Worm (Caenorhabditis elegans): ENCODE results near the gene F43E2.6.
A peak's percentile ranks its signal among the peaks of the same experiment; 100 is the strongest.
"Not testable (repeated sequence)": the region's sequence is repeated elsewhere in the genome, so short reads cannot be mapped to it uniquely, and the experiment has no call there.

The F43E2.6 gene

ce11 chrII:7381142-7381611 lies 12.5 kb upstream of the F43E2.6 start, which contains the start of gene C07D10.5:
Gene C07D10.5, plus strand, starts transcription at chrII:7381561.
- no peak for TF ChIP-seq cog-1 (tag; optimal IDR thresholded peaks at IDR 0.05)

ce11 chrII:7379021-7379420 lies 10.4 kb upstream of the F43E2.6 start, which contains the start of gene C07D10.6:
Gene C07D10.6, plus strand, starts transcription at chrII:7379321.
- no peak for TF ChIP-seq ztf-29 (GFP tag; IDR thresholded peaks at IDR 0.05)
- TF ChIP-seq klf-2 (GFP tag; conservative IDR thresholded peaks at IDR 0.05): no peak
- TF ChIP-seq flt-1 (GFP tag; IDR thresholded peaks at IDR 0.05): no peak
- no peak for TF ChIP-seq cog-1 (tag; optimal IDR thresholded peaks at IDR 0.05)
- TF ChIP-seq ztf-23 (GFP tag; IDR thresholded peaks at IDR 0.05): no peak
- no peak for TF ChIP-seq T22C8.4 (GFP tag; IDR thresholded peaks at IDR 0.05)
- TF ChIP-seq tab-1 (GFP tag; IDR thresholded peaks at IDR 0.05): no peak
- TF ChIP-seq ref-1 (GFP tag; conservative IDR thresholded peaks at IDR 0.05): no peak
- TF ChIP-seq med-1 (GFP tag; optimal IDR thresholded peaks at IDR 0.05; ENCODE audit: insufficient read depth): no peak

- no peak for TF ChIP-seq ztf-29 (GFP tag; IDR thresholded peaks at IDR 0.05)
- TF ChIP-seq cog-1 (tag; optimal IDR thresholded peaks at IDR 0.05): no peak
- TF ChIP-seq ref-1 (GFP tag; conservative IDR thresholded peaks at IDR 0.05): no peak
- TF ChIP-seq flt-1 (GFP tag; IDR thresholded peaks at IDR 0.05): no peak
- no peak for TF ChIP-seq tab-1 (GFP tag; IDR thresholded peaks at IDR 0.05)
- no peak for TF ChIP-seq T22C8.4 (GFP tag; IDR thresholded peaks at IDR 0.05)
- TF ChIP-seq med-1 (GFP tag; optimal IDR thresholded peaks at IDR 0.05; ENCODE audit: insufficient read depth): no peak
- no peak for TF ChIP-seq ztf-23 (GFP tag; IDR thresholded peaks at IDR 0.05)
- no peak for TF ChIP-seq klf-2 (GFP tag; conservative IDR thresholded peaks at IDR 0.05)
Observed at ce11 chrII:7374980-7375379, 6.3 kb upstream of the F43E2.6 start, which contains the start of gene F43E2.1. Gene F43E2.1, plus strand, starts transcription at chrII:7375280.

ce11 chrII:7374143-7374542 lies 5.5 kb upstream of the F43E2.6 start, which contains the start of the genes mtch-1 and rpb-4:
Gene mtch-1, minus strand, starts transcription at chrII:7374166.
Gene rpb-4, plus strand, starts transcription at chrII:7374495.
- TF ChIP-seq med-1 (GFP tag; optimal IDR thresholded peaks at IDR 0.05; ENCODE audit: insufficient read depth) (peak; percentile 11), ztf-29 (GFP tag; IDR thresholded peaks at IDR 0.05) (no peak)

ce11 chrII:7370195-7370594 lies 1.5 kb upstream of the F43E2.6 start, which contains the start of gene F43E2.11:
Gene F43E2.11, minus strand, starts transcription at chrII:7370295.
- not testable (repeated sequence) for TF ChIP-seq flt-1 (GFP tag; IDR thresholded peaks at IDR 0.05); ztf-23 (GFP tag; IDR thresholded peaks at IDR 0.05); klf-2 (GFP tag; conservative IDR thresholded peaks at IDR 0.05)

ce11 chrII:7363990-7364455 lies 4.6 kb downstream of the F43E2.6 start, which contains the start of gene msra-1:
Gene msra-1, minus strand, starts transcription at chrII:7364040.
- TF ChIP-seq med-1 (GFP tag; optimal IDR thresholded peaks at IDR 0.05; ENCODE audit: insufficient read depth): no peak
- peak; percentile 66 for TF ChIP-seq cog-1 (tag; optimal IDR thresholded peaks at IDR 0.05)

ce11 chrII:7358489-7358943 lies 10.1 kb downstream of the F43E2.6 start, which contains the start of gene insc-1:
Gene insc-1, plus strand, starts transcription at chrII:7358893.
- no peak for TF ChIP-seq T22C8.4 (GFP tag; IDR thresholded peaks at IDR 0.05)
- no peak for TF ChIP-seq med-1 (GFP tag; optimal IDR thresholded peaks at IDR 0.05; ENCODE audit: insufficient read depth)
- no peak for TF ChIP-seq ztf-29 (GFP tag; IDR thresholded peaks at IDR 0.05)
- no peak for TF ChIP-seq flt-1 (GFP tag; IDR thresholded peaks at IDR 0.05)
- TF ChIP-seq tab-1 (GFP tag; IDR thresholded peaks at IDR 0.05): no peak
- no peak for TF ChIP-seq ref-1 (GFP tag; conservative IDR thresholded peaks at IDR 0.05)
- TF ChIP-seq ztf-23 (GFP tag; IDR thresholded peaks at IDR 0.05): no peak
- TF ChIP-seq klf-2 (GFP tag; conservative IDR thresholded peaks at IDR 0.05): no peak
- no peak for TF ChIP-seq cog-1 (tag; optimal IDR thresholded peaks at IDR 0.05)

ce11 chrII:7357176-7357575 lies 11.5 kb downstream of the F43E2.6 start:
- TF ChIP-seq tab-1 (GFP tag; IDR thresholded peaks at IDR 0.05) (no peak), ref-1 (GFP tag; conservative IDR thresholded peaks at IDR 0.05) (no peak), flt-1 (GFP tag; IDR thresholded peaks at IDR 0.05) (no peak), klf-2 (GFP tag; conservative IDR thresholded peaks at IDR 0.05) (no peak), med-1 (GFP tag; optimal IDR thresholded peaks at IDR 0.05; ENCODE audit: insufficient read depth) (no peak), cog-1 (tag; optimal IDR thresholded peaks at IDR 0.05) (no peak), ztf-29 (GFP tag; IDR thresholded peaks at IDR 0.05) (no peak), T22C8.4 (GFP tag; IDR thresholded peaks at IDR 0.05) (no peak), ztf-23 (GFP tag; IDR thresholded peaks at IDR 0.05) (no peak)

- TF ChIP-seq ztf-23 (GFP tag; IDR thresholded peaks at IDR 0.05) (no peak), ztf-29 (GFP tag; IDR thresholded peaks at IDR 0.05) (no peak), T22C8.4 (GFP tag; IDR thresholded peaks at IDR 0.05) (no peak), med-1 (GFP tag; optimal IDR thresholded peaks at IDR 0.05; ENCODE audit: insufficient read depth) (no peak), flt-1 (GFP tag; IDR thresholded peaks at IDR 0.05) (no peak), cog-1 (tag; optimal IDR thresholded peaks at IDR 0.05) (no peak), klf-2 (GFP tag; conservative IDR thresholded peaks at IDR 0.05) (no peak), tab-1 (GFP tag; IDR thresholded peaks at IDR 0.05) (no peak)
Observed at ce11 chrII:7356773-7357172, 11.9 kb downstream of the F43E2.6 start.

ce11 chrII:7356326-7356725 lies 12.3 kb downstream of the F43E2.6 start, which contains the start of gene haf-2:
Gene haf-2, minus strand, starts transcription at chrII:7356426.
- TF ChIP-seq flt-1 (GFP tag; IDR thresholded peaks at IDR 0.05) (no peak), ztf-29 (GFP tag; IDR thresholded peaks at IDR 0.05) (no peak), klf-2 (GFP tag; conservative IDR thresholded peaks at IDR 0.05) (no peak), tab-1 (GFP tag; IDR thresholded peaks at IDR 0.05) (no peak), T22C8.4 (GFP tag; IDR thresholded peaks at IDR 0.05) (no peak), ztf-23 (GFP tag; IDR thresholded peaks at IDR 0.05) (no peak), ref-1 (GFP tag; conservative IDR thresholded peaks at IDR 0.05) (no peak), cog-1 (tag; optimal IDR thresholded peaks at IDR 0.05) (no peak), med-1 (GFP tag; optimal IDR thresholded peaks at IDR 0.05; ENCODE audit: insufficient read depth) (no peak)
